Worm (Caenorhabditis elegans) whole organism, young adult: ENCODE results near the gene nrfl-1.

Experiments
- B0035.1 ChIP-seq: sonication (generic microtip); optimal IDR thresholded peaks from 2 replicates; lab custom pipeline; 2016; ENCODE audit warnings: missing genetic modification characterization, mild to moderate bottlenecking, missing compliant biosample characterization, missing genotype, missing genetic modification reagents
- B0261.1 ChIP-seq: sonication (generic microtip); optimal IDR thresholded peaks from 2 replicates; lab custom pipeline; 2016; ENCODE audit warnings: mild to moderate bottlenecking, missing genetic modification characterization, moderate library complexity, missing compliant biosample characterization
- C17E4.6 ChIP-seq: fragments of 200-800 bp; sonication (Bioruptor generic); IDR thresholded peaks from 2 replicates; pipeline ENCODE4 v1.3.6; 2022; ENCODE audit warnings: missing genetic modification reagents, missing genetic modification characterization, missing compliant biosample characterization
- F37B4.10 ChIP-seq: fragments of 200-800 bp; sonication (Bioruptor generic); IDR thresholded peaks from 2 replicates; pipeline ENCODE4 v1.3.6; 2022; ENCODE audit warnings: missing genetic modification characterization, missing compliant biosample characterization
- F39B2.1 ChIP-seq: fragments of 200-800 bp; sonication (Bioruptor generic); IDR thresholded peaks from 2 replicates; pipeline ENCODE4 v1.3.6; 2022; ENCODE audit warnings: missing genetic modification reagents, missing genetic modification characterization, missing compliant biosample characterization
- F52B5.7 ChIP-seq: sonication (generic microtip); optimal IDR thresholded peaks from 2 replicates; lab custom pipeline; 2016; ENCODE audit warnings: mild to moderate bottlenecking, missing genetic modification characterization, missing compliant biosample characterization
- Y53G8AR.9 ChIP-seq: fragments of 200-800 bp; sonication (Bioruptor generic); conservative IDR thresholded peaks from 2 replicates; pipeline ENCODE4 v1.3.6; 2022; ENCODE audit warnings: missing genetic modification reagents, missing genetic modification characterization, missing compliant biosample characterization
- aptf-2 ChIP-seq: fragments of 200-800 bp; sonication (Bioruptor generic); conservative IDR thresholded peaks from 2 replicates; pipeline ENCODE4 v1.3.6; 2022; ENCODE audit warnings: missing genetic modification reagents, missing genetic modification characterization, missing compliant biosample characterization
- athp-1 ChIP-seq: sonication (generic microtip); optimal IDR thresholded peaks from 2 replicates; lab custom pipeline; 2017; ENCODE audit warnings: mild to moderate bottlenecking, missing genetic modification characterization, missing compliant biosample characterization
- attf-3 ChIP-seq: fragments of 200-800 bp; sonication (Bioruptor generic); conservative IDR thresholded peaks from 2 replicates; pipeline ENCODE4 v1.3.6; 2022; ENCODE audit warnings: missing genetic modification reagents, missing genetic modification characterization, missing compliant biosample characterization
- attf-5 ChIP-seq: fragments of 200-800 bp; sonication (Bioruptor generic); optimal IDR thresholded peaks from 2 replicates; lab custom pipeline; 2018; ENCODE audit warnings: mild to moderate bottlenecking, missing genetic modification characterization, missing compliant biosample characterization
- ets-4 ChIP-seq: fragments of 200-800 bp; sonication (Bioruptor generic); optimal IDR thresholded peaks from 2 replicates; lab custom pipeline; 2018; ENCODE audit warnings: mild to moderate bottlenecking, missing genetic modification characterization, missing compliant biosample characterization
- hmg-1.2 ChIP-seq: fragments of 200-800 bp; sonication (Bioruptor generic); IDR thresholded peaks from 2 replicates; pipeline ENCODE4 v1.3.6; 2022; ENCODE audit warnings: missing genetic modification reagents, missing genetic modification characterization, missing compliant biosample characterization
- lag-1 ChIP-seq: fragments of 200-800 bp; sonication (Bioruptor generic); IDR thresholded peaks from 2 replicates; pipeline ENCODE4 v1.3.6; 2022; ENCODE audit warnings: missing genetic modification reagents, missing genetic modification characterization, missing compliant biosample characterization
- lir-1 ChIP-seq: fragments of 200-800 bp; sonication (Bioruptor generic); conservative IDR thresholded peaks from 2 replicates; pipeline ENCODE4 v1.3.6; 2022; ENCODE audit warnings: missing genetic modification reagents, missing genetic modification characterization, missing compliant biosample characterization
- mxl-1 ChIP-seq: sonication (generic microtip); optimal IDR thresholded peaks from 2 replicates; lab custom pipeline; 2016; ENCODE audit warnings: missing genetic modification characterization, missing compliant biosample characterization
- nfyb-1 ChIP-seq: fragments of 200-800 bp; sonication (Bioruptor generic); IDR thresholded peaks from 2 replicates; pipeline ENCODE4 v1.3.6; 2022; ENCODE audit warnings: missing genetic modification reagents, missing genetic modification characterization, missing compliant biosample characterization
- nhr-80 ChIP-seq: sonication (generic microtip); optimal IDR thresholded peaks from 2 replicates; lab custom pipeline; 2016; ENCODE audit warnings: missing genetic modification characterization, missing compliant biosample characterization
- pbrm-1 ChIP-seq: fragments of 200-800 bp; sonication (Bioruptor generic); IDR thresholded peaks from 2 replicates; pipeline ENCODE4 v1.3.6; 2022; ENCODE audit warnings: missing genetic modification reagents, missing genetic modification characterization, missing compliant biosample characterization
- rec-8 ChIP-seq, 2 experiments: sonication (generic microtip); optimal IDR thresholded peaks; 2 replicates each; lab custom pipeline; 2016; ENCODE audit warnings: mild to moderate bottlenecking in 2 of 2, missing genetic modification characterization in 2 of 2, missing genetic modification reagents in 2 of 2, missing genotype in 2 of 2, missing biosample characterization in 1 of 2, missing compliant biosample characterization in 1 of 2, moderate library complexity in 1 of 2
- sea-2 ChIP-seq: fragments of 200-800 bp; sonication (Bioruptor generic); IDR thresholded peaks from 2 replicates; pipeline ENCODE4 v1.3.6; 2022; ENCODE audit warnings: missing genetic modification characterization, missing compliant biosample characterization
- snpc-1.3 ChIP-seq: sonication (generic microtip); optimal IDR thresholded peaks from 2 replicates; lab custom pipeline; 2017; ENCODE audit warnings: missing genetic modification characterization, mild to moderate bottlenecking, missing compliant biosample characterization, antibody characterized with exemption, moderate library complexity, missing genotype, missing genetic modification reagents; ENCODE audit not compliant: insufficient read depth
- snpc-3.4 ChIP-seq: sonication (generic microtip); optimal IDR thresholded peaks from 2 replicates; lab custom pipeline; 2017; ENCODE audit warnings: missing genetic modification characterization, mild to moderate bottlenecking, missing compliant biosample characterization, antibody characterized with exemption, moderate library complexity, missing genotype, missing genetic modification reagents
- snpc-4 ChIP-seq, 5 experiments: fragments of 150-350 bp in 1 of 5; sonication (generic microtip) in 4 of 5; optimal IDR thresholded peaks; 2 replicates each; lab custom pipeline; 2014 to 2018; ENCODE audit warnings: missing genetic modification characterization in 5 of 5, missing biosample characterization in 3 of 5, antibody characterized with exemption in 2 of 5, mild to moderate bottlenecking in 2 of 5, missing compliant biosample characterization in 2 of 5, missing genotype in 2 of 5, moderate library complexity in 2 of 5, missing genetic modification reagents in 1 of 5
- unc-62 ChIP-seq: fragments of 150-350 bp; optimal IDR thresholded peaks from 2 replicates; lab custom pipeline; 2014; ENCODE audit warnings: missing biosample characterization, missing genetic modification reagents, missing genetic modification characterization
- zim-3 ChIP-seq: sonication (generic microtip); optimal IDR thresholded peaks from 2 replicates; lab custom pipeline; 2017; ENCODE audit warnings: mild to moderate bottlenecking, missing genetic modification characterization, moderate library complexity, missing compliant biosample characterization
- ztf-18 ChIP-seq: sonication (generic microtip); optimal IDR thresholded peaks from 2 replicates; lab custom pipeline; 2016; ENCODE audit warnings: missing genotype, mild to moderate bottlenecking, missing genetic modification characterization, missing compliant biosample characterization
- ztf-28 ChIP-seq: fragments of 200-800 bp; sonication (Bioruptor generic); IDR thresholded peaks from 2 replicates; pipeline ENCODE4 v1.3.6; 2022; ENCODE audit warnings: missing genetic modification reagents, missing genetic modification characterization, missing compliant biosample characterization

The nrfl-1 gene

DNA sequence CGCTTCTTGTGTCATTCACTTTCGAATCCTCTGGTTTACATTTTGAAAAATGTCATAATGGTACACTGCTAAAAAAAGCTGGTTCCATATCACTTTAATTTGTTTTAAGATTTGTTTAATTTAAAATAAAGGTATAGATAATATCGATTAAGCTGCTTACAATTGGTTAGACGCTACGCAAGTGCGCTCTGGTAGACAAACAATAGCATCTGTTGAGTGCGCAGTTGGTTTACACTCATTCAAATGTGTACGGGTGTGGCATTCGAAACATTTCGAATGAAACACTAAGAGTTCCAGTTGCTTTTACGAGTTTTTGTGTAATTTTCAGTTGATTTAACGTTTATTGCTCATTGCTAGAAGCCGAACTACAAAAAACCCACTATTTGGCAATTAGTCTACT, 11.4 kb upstream of the nrfl-1 start:
- TF ChIP-seq B0035.1 (tag; lab: Kevin White, UChicago) (no peak), attf-5 (peak; percentile 43), snpc-4 (GFP tag; optimal IDR thresholded peaks at IDR 0.05; lab: Kevin White, UChicago) (no peak), snpc-4 (tag; optimal IDR thresholded peaks at IDR 0.05; lab: Kevin White, UChicago) (peak in 1 of 4 experiments; percentile 18), snpc-1.3 (tag; lab: Kevin White, UChicago) (no peak), snpc-3.4 (peak; percentile 4), nhr-80 (tag; lab: Kevin White, UChicago) (peak; percentile 15), F37B4.10 (no peak)

DNA sequence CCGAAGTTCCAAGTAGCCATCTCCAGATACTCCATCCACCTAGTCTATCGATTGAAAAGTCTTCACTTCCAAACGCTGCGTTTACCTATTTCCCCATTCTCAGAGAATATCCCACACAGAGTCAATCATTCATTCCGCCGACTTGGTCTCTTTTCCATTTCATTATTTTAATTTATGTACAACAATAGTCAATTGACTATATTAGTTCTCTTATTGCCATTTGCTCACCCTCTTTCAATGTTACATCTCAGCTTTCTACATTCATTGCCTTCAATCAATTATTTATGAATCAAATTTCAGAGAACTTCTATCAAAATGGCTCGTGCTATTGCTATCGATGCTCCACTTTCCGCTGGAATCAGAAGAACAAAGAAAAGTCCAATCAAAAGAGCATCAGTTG, 10.3 kb upstream of the nrfl-1 start, which contains the start of gene aly-1:
aly-1 (plus strand) TSS at position 301 of the 400 bp plus-strand sequence.
- TF ChIP-seq F52B5.7 (tag; lab: Kevin White, UChicago), result no peak
- no peak for TF ChIP-seq pbrm-1 (GFP tag; lab: Robert Waterston, UW)
- no peak for TF ChIP-seq B0261.1 (tag; lab: Kevin White, UChicago)
- TF ChIP-seq aptf-2 (GFP tag; lab: Robert Waterston, UW), result no peak
- no peak for TF ChIP-seq C17E4.6
- TF ChIP-seq zim-3 (tag; lab: Kevin White, UChicago), result no peak
- TF ChIP-seq ets-4, result no peak
- no peak for TF ChIP-seq lag-1
- TF ChIP-seq nfyb-1, result no peak
- no peak for TF ChIP-seq attf-3

DNA sequence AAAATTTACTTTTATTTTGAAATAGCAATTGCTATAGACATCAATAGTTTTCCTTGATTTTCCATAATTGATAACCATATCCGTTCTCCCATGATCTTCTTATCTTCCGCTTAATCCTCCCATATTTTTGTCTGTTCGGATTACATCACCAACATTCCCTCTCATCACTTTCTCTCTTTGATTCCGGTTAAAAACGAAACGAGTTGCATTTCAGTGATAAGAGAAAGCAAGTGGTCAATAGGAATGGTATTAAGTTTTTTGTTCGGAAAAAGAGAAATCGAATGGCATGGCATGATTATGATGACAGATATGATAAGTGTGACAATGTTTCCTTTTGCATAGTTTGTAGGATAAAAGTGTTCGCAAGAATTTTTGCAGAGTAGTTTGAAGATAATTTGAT, 6.9 kb upstream of the nrfl-1 start:
- TF ChIP-seq ets-4 (peak; percentile 46), mxl-1 (tag; lab: Kevin White, UChicago) (no peak), F39B2.1 (no peak), nhr-80 (tag; lab: Kevin White, UChicago) (peak; percentile 85), Y53G8AR.9 (no peak)

DNA sequence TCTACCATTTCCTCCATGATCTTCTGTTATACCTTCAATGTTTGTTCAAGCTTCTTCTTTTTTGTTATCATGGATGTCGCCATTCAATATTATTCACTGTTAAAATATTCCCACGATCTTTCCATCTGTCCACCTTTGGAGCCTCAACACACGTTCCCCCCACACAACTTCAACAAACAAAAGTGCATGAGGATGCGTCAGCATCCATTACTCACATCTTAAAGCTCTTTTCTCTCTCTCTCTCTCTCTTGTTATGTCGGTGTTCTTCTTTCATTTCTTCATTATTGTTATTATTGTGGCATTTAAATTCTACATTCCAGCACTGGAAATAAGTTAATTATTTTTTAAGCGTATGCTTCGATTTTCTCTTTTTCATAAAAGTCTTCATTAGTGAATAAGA, 4.8 kb upstream of the nrfl-1 start:
- TF ChIP-seq rec-8 (tag; optimal IDR thresholded peaks at IDR 0.05; lab: Kevin White, UChicago) (no peak), sea-2 (GFP tag; lab: Robert Waterston, UW) (no peak), athp-1 (tag; lab: Kevin White, UChicago) (no peak), lir-1 (no peak), snpc-1.3 (tag; lab: Kevin White, UChicago) (no peak), ztf-18 (tag; lab: Kevin White, UChicago) (no peak), unc-62 (GFP tag; lab: Kevin White, UChicago) (no peak)

DNA sequence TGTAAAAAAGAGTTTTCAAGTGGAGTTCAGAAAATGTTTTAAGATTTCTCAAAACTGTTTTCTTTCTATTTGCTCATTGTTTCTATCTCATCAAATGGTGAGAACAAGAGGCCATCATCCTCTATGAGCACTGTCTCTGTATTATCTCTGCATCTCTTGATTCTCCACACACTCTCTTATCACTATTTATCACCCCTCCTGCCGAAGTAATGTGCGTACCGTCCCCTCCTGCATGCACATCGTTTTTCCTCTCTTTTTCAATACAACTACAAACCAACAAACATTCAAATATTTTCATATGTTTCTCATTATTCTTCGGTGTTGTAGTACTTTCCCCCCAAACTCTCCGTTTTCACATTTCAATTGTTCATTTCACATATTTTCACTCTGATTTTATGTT, 2.4 kb upstream of the nrfl-1 start:
- TF ChIP-seq rec-8 (tag; optimal IDR thresholded peaks at IDR 0.05; lab: Kevin White, UChicago) (no peak), nhr-80 (tag; lab: Kevin White, UChicago) (peak; percentile 71)

DNA sequence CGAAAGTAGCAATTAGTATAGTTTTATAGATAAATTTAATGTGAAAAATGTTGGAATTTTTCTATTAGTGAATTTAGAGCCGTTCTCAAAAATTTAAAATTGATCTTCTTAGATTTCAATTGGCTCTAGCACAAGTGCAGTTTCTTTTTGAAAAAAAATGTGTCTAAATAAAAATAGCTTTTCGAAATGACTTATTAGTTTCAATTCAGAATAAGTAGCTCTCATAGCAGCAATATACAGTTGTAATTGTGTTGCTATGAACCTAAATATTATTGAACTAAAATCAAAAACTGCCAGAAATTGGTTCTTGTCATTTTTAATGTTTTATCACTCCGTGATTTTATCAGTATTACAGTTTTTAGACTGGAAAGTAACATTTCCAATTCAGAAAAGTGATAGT, 1.2 kb upstream of the nrfl-1 start:
- no peak for TF ChIP-seq hmg-1.2 (GFP tag; lab: Robert Waterston, UW)
- no peak for TF ChIP-seq snpc-4 (GFP tag; optimal IDR thresholded peaks at IDR 0.05; lab: Kevin White, UChicago)
- no peak for TF ChIP-seq snpc-4 (tag; optimal IDR thresholded peaks at IDR 0.05; lab: Kevin White, UChicago)
- no peak for TF ChIP-seq lir-1
- TF ChIP-seq ztf-28 (GFP tag; lab: Robert Waterston, UW), result no peak
- TF ChIP-seq, all 124 proteins: peak for 0
